Fruit fly (Drosophila melanogaster): ENCODE results near the gene CG13901.

CG13901 gene

DNA sequence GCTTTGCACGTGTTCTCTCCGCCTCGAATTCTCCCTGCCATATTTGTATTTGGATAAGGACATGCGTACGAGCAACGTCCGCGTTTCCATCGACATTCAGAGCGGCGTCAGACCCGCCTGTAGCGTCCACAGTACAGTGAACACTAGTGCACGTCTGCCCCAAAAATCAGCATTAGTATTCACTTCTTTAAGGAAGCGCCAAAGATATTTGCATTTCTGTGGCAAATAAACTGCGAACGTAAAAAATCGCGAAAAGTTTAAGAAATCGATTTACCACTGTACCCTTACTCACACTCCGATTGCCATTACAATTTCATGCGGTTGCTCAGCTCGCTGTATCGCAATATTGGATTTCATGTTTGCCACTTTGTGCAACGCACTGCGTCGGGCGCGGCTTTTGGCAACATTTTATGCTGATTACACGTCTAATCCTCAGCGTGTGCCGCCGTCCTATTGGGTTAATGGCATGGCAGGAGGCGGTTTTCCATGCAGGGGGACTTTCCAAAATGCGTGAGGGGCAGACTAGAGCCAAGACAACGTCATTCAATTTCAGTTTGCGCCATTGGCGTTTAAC is 34.8 kb downstream of the CG13901 start:
- TF ChIP-seq CG8478 (optimal IDR thresholded peaks at IDR 0.05) = no peak
- no peak for TF ChIP-seq Dll (optimal IDR thresholded peaks at IDR 0.05)
- no peak for TF ChIP-seq psq (optimal IDR thresholded peaks at IDR 0.05)
- no peak for TF ChIP-seq usp (GFP tag; optimal IDR thresholded peaks at IDR 0.05)
- no peak for TF ChIP-seq pan (optimal IDR thresholded peaks at IDR 0.05)
- no peak for TF ChIP-seq EcR (GFP tag; optimal IDR thresholded peaks at IDR 0.05)

DNA sequence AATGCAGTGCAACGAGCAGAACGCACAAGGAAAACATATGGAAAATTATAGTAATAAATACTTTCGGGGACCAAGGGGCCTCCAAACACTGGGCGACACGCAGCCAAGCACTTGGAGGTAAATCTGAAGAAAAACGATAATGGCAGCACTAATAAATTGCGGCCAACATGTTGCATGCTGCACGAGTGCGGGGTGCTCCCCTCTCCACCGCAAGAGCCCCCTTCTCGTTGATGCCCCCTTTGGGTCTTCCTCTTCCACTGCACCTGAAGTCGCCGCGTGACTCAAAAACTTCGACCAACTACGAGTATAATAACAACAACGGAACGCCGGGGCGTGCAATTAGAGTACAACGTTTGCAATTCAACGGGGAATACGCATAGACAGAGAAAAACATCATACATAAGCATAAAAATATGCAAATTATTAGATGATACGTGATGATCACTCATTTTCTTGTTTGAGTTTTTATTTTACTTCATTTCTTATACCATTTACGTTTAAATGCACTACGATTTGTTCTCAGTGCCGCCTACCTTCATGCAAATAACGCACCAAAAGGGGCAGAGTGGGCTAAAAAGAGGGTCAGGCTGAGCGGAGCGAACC is 35.7 kb downstream of the CG13901 start:
- TF ChIP-seq CG8478 (optimal IDR thresholded peaks at IDR 0.05) (no peak), pan (optimal IDR thresholded peaks at IDR 0.05) (no peak), EcR (GFP tag; optimal IDR thresholded peaks at IDR 0.05) (no peak), Dll (optimal IDR thresholded peaks at IDR 0.05) (peak; percentile 68)

DNA sequence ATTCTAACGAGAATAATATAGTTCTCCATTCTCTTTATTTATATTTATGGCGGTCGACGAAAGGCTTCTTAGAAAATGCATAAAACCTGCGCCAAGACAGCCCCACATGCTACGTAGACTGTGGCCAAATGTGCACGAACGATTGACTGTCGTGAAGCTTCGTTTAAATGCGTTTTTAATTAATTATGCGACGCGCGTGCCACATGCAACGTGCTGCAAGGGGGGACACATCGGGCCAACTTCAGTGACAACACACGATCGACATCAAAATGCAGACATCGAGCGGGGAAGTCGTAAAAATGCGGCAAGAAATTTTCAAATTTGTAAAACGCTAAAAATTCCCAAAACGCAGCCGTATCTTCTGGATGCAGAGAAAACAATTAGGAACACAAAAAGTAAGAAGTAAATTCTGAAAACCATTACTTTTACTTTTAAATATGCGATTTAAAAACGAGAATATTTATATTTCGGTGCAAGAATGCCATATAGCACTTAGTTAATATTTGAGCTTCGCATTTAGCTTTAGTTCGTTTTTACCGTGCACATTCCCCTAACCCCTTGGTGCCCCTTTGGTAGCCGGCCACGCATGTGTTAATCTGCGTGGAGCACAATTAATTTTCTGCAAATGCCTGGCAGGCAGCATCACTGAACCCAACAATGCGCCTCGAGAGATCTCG is 37.6 kb downstream of the CG13901 start:
- TF ChIP-seq Dll (optimal IDR thresholded peaks at IDR 0.05) = no peak
- no peak for TF ChIP-seq pan (optimal IDR thresholded peaks at IDR 0.05)

DNA sequence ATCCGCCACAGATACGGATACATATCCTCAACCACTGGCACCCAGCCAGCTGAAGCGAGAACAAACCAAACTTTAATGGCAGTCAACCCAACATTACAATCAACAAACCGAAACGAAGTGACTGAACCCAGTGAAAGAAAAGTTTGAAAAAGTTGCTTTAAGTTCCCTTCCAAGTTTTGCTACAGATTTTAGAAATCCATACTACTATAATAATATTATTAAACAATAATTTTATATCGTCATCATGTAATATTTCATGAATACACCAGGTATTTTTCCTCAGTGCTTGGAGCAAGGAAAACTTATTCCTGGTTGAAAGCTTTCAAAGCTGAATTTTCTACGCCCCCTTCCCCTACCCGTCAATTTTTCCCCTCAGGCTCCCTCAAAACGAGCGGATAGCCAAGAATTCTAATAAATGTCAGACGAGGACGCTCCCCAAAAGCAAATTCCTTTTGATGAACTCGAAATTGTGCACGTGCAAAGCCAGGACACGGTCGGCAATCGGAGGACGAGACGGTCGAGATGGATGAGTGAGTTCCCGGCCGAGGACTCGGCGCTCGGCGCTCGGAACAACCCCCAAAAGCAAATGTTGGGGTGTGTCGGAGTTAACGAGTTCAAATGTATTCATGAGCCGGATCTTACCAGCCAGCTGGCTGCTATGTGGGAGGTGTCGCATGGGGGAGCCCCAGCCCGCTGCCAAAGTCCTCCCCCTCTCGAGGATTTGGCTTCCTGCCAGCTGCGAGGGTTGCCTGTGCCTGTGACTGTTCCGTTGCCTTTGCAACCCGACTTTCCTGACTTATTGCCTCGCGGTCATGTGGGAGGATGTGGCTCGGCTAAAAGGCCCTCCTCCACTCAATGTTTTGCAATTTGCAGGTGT is 40.5 kb downstream of the CG13901 start:
- TF ChIP-seq pan (optimal IDR thresholded peaks at IDR 0.05) (no peak), CG8478 (optimal IDR thresholded peaks at IDR 0.05) (no peak), EcR (GFP tag; optimal IDR thresholded peaks at IDR 0.05) (no peak), usp (GFP tag; optimal IDR thresholded peaks at IDR 0.05) (no peak), psq (optimal IDR thresholded peaks at IDR 0.05) (no peak), Dll (optimal IDR thresholded peaks at IDR 0.05) (no peak)

DNA sequence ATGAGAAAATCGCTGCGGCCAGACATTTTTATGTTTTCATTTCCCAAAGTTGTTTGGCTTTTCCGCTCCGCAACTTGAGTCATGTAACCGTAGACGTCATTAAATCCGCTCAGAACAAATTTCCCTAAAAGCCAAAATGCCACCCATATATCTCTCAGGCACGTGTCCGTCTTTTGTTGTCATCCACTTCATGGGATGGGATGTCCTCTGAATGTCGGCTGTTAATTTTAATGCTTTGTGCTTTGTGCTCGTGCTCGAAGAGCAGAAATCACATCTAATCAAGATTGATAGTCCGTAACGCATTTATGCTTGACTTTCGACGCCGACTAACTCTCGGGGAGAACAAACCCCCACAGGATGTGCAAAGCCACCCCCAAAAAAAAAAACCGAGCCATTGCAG is 42.6 kb downstream of the CG13901 start:
- TF ChIP-seq psq (optimal IDR thresholded peaks at IDR 0.05) = no peak
- TF ChIP-seq Dll (optimal IDR thresholded peaks at IDR 0.05) = no peak
- TF ChIP-seq usp (GFP tag; optimal IDR thresholded peaks at IDR 0.05) = no peak
- no peak for TF ChIP-seq pan (optimal IDR thresholded peaks at IDR 0.05)
- no peak for TF ChIP-seq CG8478 (optimal IDR thresholded peaks at IDR 0.05)
- no peak for TF ChIP-seq EcR (GFP tag; optimal IDR thresholded peaks at IDR 0.05)

DNA sequence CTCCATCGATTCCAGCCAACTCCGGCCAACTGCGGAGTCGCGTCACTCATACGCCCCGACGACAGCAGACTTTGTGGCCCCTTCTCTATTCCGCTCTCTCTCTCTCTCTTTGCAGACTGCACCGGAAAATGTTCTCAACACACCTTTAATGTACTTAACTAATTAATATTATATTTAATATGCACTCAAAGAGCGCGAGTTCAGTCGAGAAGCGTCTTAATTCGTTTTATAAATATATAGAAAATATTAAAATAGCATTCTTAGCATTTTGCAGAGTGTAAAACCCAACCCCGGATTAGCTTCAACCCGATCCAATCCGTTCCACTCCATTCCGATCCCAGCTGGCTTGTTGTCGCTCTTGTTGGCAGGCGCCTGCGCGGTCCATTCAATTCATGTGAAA is 43.2 kb downstream of the CG13901 start:
- no peak for TF ChIP-seq CG8478 (optimal IDR thresholded peaks at IDR 0.05)
- no peak for TF ChIP-seq pan (optimal IDR thresholded peaks at IDR 0.05)
- no peak for TF ChIP-seq psq (optimal IDR thresholded peaks at IDR 0.05)
- TF ChIP-seq EcR (GFP tag; optimal IDR thresholded peaks at IDR 0.05) = no peak
- no peak for TF ChIP-seq Dll (optimal IDR thresholded peaks at IDR 0.05)
- no peak for TF ChIP-seq usp (GFP tag; optimal IDR thresholded peaks at IDR 0.05)

DNA sequence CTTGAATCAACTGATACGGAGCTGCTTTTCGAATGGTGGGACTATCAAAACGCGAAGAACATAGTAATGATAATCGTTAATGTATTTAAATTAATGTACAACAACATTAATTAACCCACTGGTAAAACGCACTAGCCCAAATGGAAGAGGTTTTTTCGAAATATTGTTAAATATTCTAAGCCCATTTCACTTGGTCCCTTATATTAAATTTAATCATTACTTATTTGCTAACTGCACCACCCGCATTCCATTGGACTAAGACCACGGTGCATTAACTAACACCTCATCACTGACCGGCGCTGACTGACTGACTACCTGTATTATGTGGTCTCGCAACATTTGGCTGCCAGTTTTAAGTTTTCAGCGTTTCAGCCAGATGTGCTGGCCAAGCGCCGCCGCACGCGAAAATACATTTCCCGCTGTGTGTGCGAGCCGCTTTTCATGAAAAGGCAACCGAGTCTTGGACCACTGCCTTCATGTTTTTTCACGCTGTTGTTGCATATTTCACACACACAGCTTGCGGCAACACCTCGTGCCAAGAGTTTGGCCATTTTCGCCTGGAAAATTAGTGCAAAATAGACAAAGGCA is 43.8 kb downstream of the CG13901 start:
- no peak for TF ChIP-seq Dll (optimal IDR thresholded peaks at IDR 0.05)
- TF ChIP-seq EcR (GFP tag; optimal IDR thresholded peaks at IDR 0.05) = no peak
- no peak for TF ChIP-seq pan (optimal IDR thresholded peaks at IDR 0.05)
- no peak for TF ChIP-seq usp (GFP tag; optimal IDR thresholded peaks at IDR 0.05)
- no peak for TF ChIP-seq CG8478 (optimal IDR thresholded peaks at IDR 0.05)
- TF ChIP-seq psq (optimal IDR thresholded peaks at IDR 0.05) = no peak

DNA sequence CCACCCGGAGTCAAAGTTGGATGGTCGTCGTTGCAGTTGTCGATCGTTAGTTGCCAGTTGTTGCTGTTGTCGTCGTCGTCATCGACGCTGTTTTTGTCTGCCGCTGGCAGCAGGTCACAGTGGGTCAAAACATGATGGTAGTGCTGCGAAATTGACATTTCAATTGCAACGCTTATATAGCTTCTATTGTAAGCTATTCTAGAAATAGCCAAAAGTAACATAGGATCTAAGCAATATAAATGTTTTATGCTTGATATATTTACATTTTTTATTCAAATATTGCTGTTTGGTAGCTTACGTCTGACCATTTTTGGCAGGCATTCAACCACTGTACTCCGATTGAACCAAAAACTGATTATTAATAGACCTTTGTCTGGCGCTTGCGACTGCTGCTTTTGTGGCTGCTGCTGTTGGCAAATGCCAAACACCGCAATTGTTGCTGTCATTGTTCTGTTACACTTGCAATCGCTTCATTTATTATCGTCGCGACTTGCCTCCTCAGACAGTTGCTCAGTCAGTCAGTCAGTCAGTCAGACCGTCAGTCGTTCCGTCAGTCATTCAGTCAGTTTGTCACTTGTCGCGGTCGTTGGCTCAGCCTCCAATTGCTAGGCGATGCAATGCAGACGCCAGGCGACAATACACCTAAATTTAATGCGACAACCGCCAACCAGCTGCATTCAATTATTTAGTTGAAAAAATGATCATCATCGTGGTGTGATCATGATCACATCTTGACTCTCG is 46.2 kb downstream of the CG13901 start:
- no peak for TF ChIP-seq EcR (GFP tag; optimal IDR thresholded peaks at IDR 0.05)
- TF ChIP-seq psq (optimal IDR thresholded peaks at IDR 0.05) = no peak
- TF ChIP-seq usp (GFP tag; optimal IDR thresholded peaks at IDR 0.05) = no peak
- no peak for TF ChIP-seq CG8478 (optimal IDR thresholded peaks at IDR 0.05)
- TF ChIP-seq pan (optimal IDR thresholded peaks at IDR 0.05) = no peak
- TF ChIP-seq Dll (optimal IDR thresholded peaks at IDR 0.05) = no peak

DNA sequence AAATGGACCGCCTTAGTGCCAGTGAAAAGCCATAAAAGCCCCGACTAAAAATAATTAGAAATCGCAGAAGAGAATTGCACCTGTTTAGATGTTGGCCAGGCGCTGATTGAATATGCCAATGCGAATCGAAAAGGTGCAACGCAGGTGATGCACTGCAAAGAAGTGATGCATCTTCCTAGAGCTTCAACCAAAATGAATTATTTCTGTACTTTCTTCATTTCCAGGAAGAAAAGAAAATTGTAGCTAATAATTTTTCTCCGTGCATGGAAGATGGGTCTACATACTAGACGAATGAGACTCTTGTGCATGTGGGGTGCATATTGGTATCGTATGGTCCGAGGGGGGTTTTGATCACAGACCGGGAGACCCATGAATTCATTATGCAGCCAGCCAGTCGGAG is 48.7 kb downstream of the CG13901 start:
- TF ChIP-seq Dll (optimal IDR thresholded peaks at IDR 0.05) (no peak), psq (optimal IDR thresholded peaks at IDR 0.05) (no peak), pan (optimal IDR thresholded peaks at IDR 0.05) (no peak), EcR (GFP tag; optimal IDR thresholded peaks at IDR 0.05) (no peak), CG8478 (optimal IDR thresholded peaks at IDR 0.05) (no peak), usp (GFP tag; optimal IDR thresholded peaks at IDR 0.05) (no peak)

DNA sequence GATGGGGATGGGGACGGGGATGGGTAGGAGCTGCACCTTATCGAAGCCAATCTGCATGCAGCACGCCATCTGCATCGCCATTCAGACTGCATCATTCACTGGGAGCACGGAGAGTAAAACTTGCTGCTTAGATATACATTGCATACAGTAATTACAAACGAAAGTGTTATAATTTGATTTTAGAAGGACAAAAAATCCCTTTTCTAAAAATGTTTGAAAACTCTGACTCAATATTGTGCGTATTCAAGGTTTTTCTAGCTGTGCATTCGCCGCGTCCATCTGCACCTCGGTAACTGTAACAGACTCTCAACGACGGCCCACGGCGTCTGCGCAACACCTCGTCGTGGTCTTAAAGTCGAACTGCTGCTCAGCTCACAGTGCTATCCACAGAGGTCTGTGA is 50.0 kb downstream of the CG13901 start:
- TF ChIP-seq usp (GFP tag; optimal IDR thresholded peaks at IDR 0.05) (no peak), Dll (optimal IDR thresholded peaks at IDR 0.05) (no peak), EcR (GFP tag; optimal IDR thresholded peaks at IDR 0.05) (peak in 1 of 2 experiments; percentile 59)

DNA sequence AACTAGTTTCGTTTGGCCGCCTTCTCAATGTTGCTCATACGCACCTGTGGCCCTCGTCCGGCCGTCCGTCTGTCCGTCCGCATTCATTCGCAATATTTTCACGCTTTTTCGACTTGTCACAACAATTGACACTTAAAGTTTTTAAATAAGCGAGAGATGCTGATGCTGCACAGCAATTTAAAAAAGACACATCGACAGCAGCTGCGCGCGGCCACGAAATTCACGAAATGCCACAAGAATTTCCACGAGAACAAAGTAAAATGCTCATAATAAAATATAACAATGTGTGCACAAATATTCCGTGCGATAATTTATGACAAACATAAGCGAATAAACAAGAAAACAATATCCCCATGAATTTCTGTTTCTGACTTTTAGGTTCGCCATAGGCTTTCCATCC is 50.8 kb downstream of the CG13901 start:
- TF ChIP-seq usp (GFP tag; optimal IDR thresholded peaks at IDR 0.05) (no peak), pan (optimal IDR thresholded peaks at IDR 0.05) (no peak), EcR (GFP tag; optimal IDR thresholded peaks at IDR 0.05) (no peak)
